Fruit fly (Drosophila melanogaster): ENCODE results near the gene ATPsynepsilonL.
A peak's percentile ranks its signal among the peaks of the same experiment; 100 is the strongest.

The ATPsynepsilonL gene

dm6 chr3R:10081469-10082111, 40.0 kb upstream of the ATPsynepsilonL start:
- TF ChIP-seq woc (GFP tag; optimal IDR thresholded peaks at IDR 0.05) (peak; percentile 78), rgr (GFP tag; optimal IDR thresholded peaks at IDR 0.05) (peak; percentile 22), Dfd (GFP tag; optimal IDR thresholded peaks at IDR 0.05) (no peak), N (GFP tag; optimal IDR thresholded peaks at IDR 0.05) (no peak), Hr83 (GFP tag; optimal IDR thresholded peaks at IDR 0.05; ENCODE audit: poor library complexity, severe bottlenecking) (no peak), Myc (optimal IDR thresholded peaks at IDR 0.05) (no peak), CG32264 (GFP tag; optimal IDR thresholded peaks at IDR 0.05) (no peak), Jra (GFP tag; optimal IDR thresholded peaks at IDR 0.05) (no peak), Dif (GFP tag; optimal IDR thresholded peaks at IDR 0.05; ENCODE audit: partially characterized antibody) (peak; percentile 25), Abd-B (GFP tag; optimal IDR thresholded peaks at IDR 0.05) (no peak), dl (GFP tag; optimal IDR thresholded peaks at IDR 0.05; ENCODE audit: insufficient read depth in 1 of 2, partially characterized antibody in 2 of 2) (no peak), ey (GFP tag; optimal IDR thresholded peaks at IDR 0.05) (peak; percentile 34), brk (GFP tag; optimal IDR thresholded peaks at IDR 0.05) (no peak), HLH106 (tag; optimal IDR thresholded peaks at IDR 0.05) (peak; percentile 32), Vsx2 (GFP tag; optimal IDR thresholded peaks at IDR 0.05; ENCODE audit: partially characterized antibody) (no peak), foxo (GFP tag; optimal IDR thresholded peaks at IDR 0.05) (peak in 1 of 2 experiments; percentile 28), Hr78 (GFP tag; optimal IDR thresholded peaks at IDR 0.05) (no peak), OdsH (GFP tag; optimal IDR thresholded peaks at IDR 0.05) (no peak), fru (GFP tag; optimal IDR thresholded peaks at IDR 0.05) (no peak), h (GFP tag; optimal IDR thresholded peaks at IDR 0.05) (peak; percentile 44), Sp1 (GFP tag; optimal IDR thresholded peaks at IDR 0.05) (no peak), Hnf4 (GFP tag; optimal IDR thresholded peaks at IDR 0.05) (peak; percentile 42)

dm6 chr3R:10082549-10083075, 39.0 kb upstream of the ATPsynepsilonL start:
- TF ChIP-seq CrebA (GFP tag; optimal IDR thresholded peaks at IDR 0.05; ENCODE audit: borderline replicate concordance) = no peak
- peak; percentile 16 for TF ChIP-seq N (GFP tag; optimal IDR thresholded peaks at IDR 0.05)
- TF ChIP-seq brk (GFP tag; optimal IDR thresholded peaks at IDR 0.05) = peak; percentile 76
- TF ChIP-seq CG32264 (GFP tag; optimal IDR thresholded peaks at IDR 0.05) = peak; percentile 74
- TF ChIP-seq rgr (GFP tag; optimal IDR thresholded peaks at IDR 0.05) = peak; percentile 90
- TF ChIP-seq psq (GFP tag; optimal IDR thresholded peaks at IDR 0.05) = peak; percentile 84
- peak; percentile 68 for TF ChIP-seq sage (GFP tag; optimal IDR thresholded peaks at IDR 0.05)
- TF ChIP-seq Sp1 (GFP tag; optimal IDR thresholded peaks at IDR 0.05) = peak; percentile 90
- no peak for TF ChIP-seq Myc (optimal IDR thresholded peaks at IDR 0.05)
- peak; percentile 38 to 94 for TF ChIP-seq foxo (GFP tag; optimal IDR thresholded peaks at IDR 0.05)
- TF ChIP-seq Hr78 (GFP tag; optimal IDR thresholded peaks at IDR 0.05) = no peak
- no peak for TF ChIP-seq pan (optimal IDR thresholded peaks at IDR 0.05)
- peak; percentile 93 for TF ChIP-seq h (GFP tag; optimal IDR thresholded peaks at IDR 0.05)
- TF ChIP-seq Hr83 (GFP tag; optimal IDR thresholded peaks at IDR 0.05; ENCODE audit: poor library complexity, severe bottlenecking) = peak; percentile 39
- peak; percentile 8 to 29 for TF ChIP-seq dl (GFP tag; optimal IDR thresholded peaks at IDR 0.05; ENCODE audit: insufficient read depth in 1 of 2, partially characterized antibody in 2 of 2)
- TF ChIP-seq Abd-B (GFP tag; optimal IDR thresholded peaks at IDR 0.05) = no peak
- TF ChIP-seq tai (GFP tag; optimal IDR thresholded peaks at IDR 0.05) = peak; percentile 73
- peak; percentile 45 for TF ChIP-seq Mio (GFP tag; optimal IDR thresholded peaks at IDR 0.05)
- TF ChIP-seq sv (GFP tag; optimal IDR thresholded peaks at IDR 0.05) = no peak
- TF ChIP-seq ey (GFP tag; optimal IDR thresholded peaks at IDR 0.05) = peak; percentile 94
- TF ChIP-seq br (GFP tag; optimal IDR thresholded peaks at IDR 0.05) = peak; percentile 93
- no peak for TF ChIP-seq Dfd (GFP tag; optimal IDR thresholded peaks at IDR 0.05)
- peak; percentile 91 for TF ChIP-seq HLH106 (tag; optimal IDR thresholded peaks at IDR 0.05)
- peak; percentile 56 for TF ChIP-seq Dif (GFP tag; optimal IDR thresholded peaks at IDR 0.05; ENCODE audit: partially characterized antibody)
- TF ChIP-seq dsf (GFP tag; optimal IDR thresholded peaks at IDR 0.05; ENCODE audit: borderline replicate concordance) = no peak
- no peak for TF ChIP-seq Rel (GFP tag; optimal IDR thresholded peaks at IDR 0.05)
- peak; percentile 50 for TF ChIP-seq Rel (tag; optimal IDR thresholded peaks at IDR 0.05)
- TF ChIP-seq fru (GFP tag; optimal IDR thresholded peaks at IDR 0.05) = peak; percentile 99
- peak; percentile 84 for TF ChIP-seq Hnf4 (GFP tag; optimal IDR thresholded peaks at IDR 0.05)
- peak; percentile 97 for TF ChIP-seq woc (GFP tag; optimal IDR thresholded peaks at IDR 0.05)
- peak; percentile 92 for TF ChIP-seq OdsH (GFP tag; optimal IDR thresholded peaks at IDR 0.05)
- TF ChIP-seq usp (GFP tag; optimal IDR thresholded peaks at IDR 0.05) = no peak
- no peak for TF ChIP-seq jim (GFP tag; optimal IDR thresholded peaks at IDR 0.05)
- TF ChIP-seq GATAd (GFP tag; optimal IDR thresholded peaks at IDR 0.05) = no peak
- peak; percentile 57 for TF ChIP-seq Jra (GFP tag; optimal IDR thresholded peaks at IDR 0.05)
- TF ChIP-seq CG9705 (GFP tag; optimal IDR thresholded peaks at IDR 0.05) = peak; percentile 78
- no peak for TF ChIP-seq lola (GFP tag; optimal IDR thresholded peaks at IDR 0.05)
- no peak for TF ChIP-seq Vsx2 (GFP tag; optimal IDR thresholded peaks at IDR 0.05; ENCODE audit: partially characterized antibody)
- TF ChIP-seq dmrt93B (GFP tag; optimal IDR thresholded peaks at IDR 0.05) = peak; percentile 78
